Fruit fly (Drosophila melanogaster) whole organism, embryonic: ENCODE measurements around the gene CG9184.
A peak's percentile ranks its signal among the peaks of the same experiment; 100 is the strongest.

ENCODE experiments used
- Awh ChIP-seq: fragments of 200-800 bp; sonication (Bioruptor generic); IDR thresholded peaks from 2 replicates; pipeline ENCODE4, ENCODE4 v1.3.6; 2022; ENCODE audit warnings: missing biosample characterization, missing genetic modification characterization
- CG10321 ChIP-seq: fragments of 200-800 bp; sonication (Bioruptor generic); IDR thresholded peaks from 2 replicates; pipeline ENCODE4 v1.3.6; 2022; ENCODE audit warnings: missing biosample characterization, missing genetic modification characterization
- CG11695 ChIP-seq: fragments of 200-800 bp; sonication (Bioruptor generic); IDR thresholded peaks from 3 replicates; pipeline ENCODE4 v1.3.6; 2022; ENCODE audit warnings: missing biosample characterization, missing genetic modification characterization
- CG12104 ChIP-seq: fragments of 200-800 bp; sonication (Bioruptor generic); optimal IDR thresholded peaks from 3 replicates; lab custom pipeline; 2016; ENCODE audit warnings: missing biosample characterization, missing genetic modification characterization
- CG12299 ChIP-seq: fragments of 200-800 bp; sonication (Bioruptor generic); optimal IDR thresholded peaks from 2 replicates; lab custom pipeline; 2018; ENCODE audit warnings: missing biosample characterization, mild to moderate bottlenecking, missing genetic modification characterization
- CG12942 ChIP-seq: fragments of 200-800 bp; sonication (Bioruptor generic); optimal IDR thresholded peaks from 3 replicates; lab custom pipeline; 2016; ENCODE audit warnings: missing biosample characterization, missing genetic modification characterization
- CG1529 ChIP-seq: fragments of 200-800 bp; sonication (Bioruptor generic); optimal IDR thresholded peaks from 3 replicates; lab custom pipeline; 2018; ENCODE audit warnings: missing biosample characterization, missing genetic modification characterization
- CG15514 ChIP-seq: fragments of 200-800 bp; sonication (Bioruptor generic); optimal IDR thresholded peaks from 3 replicates; lab custom pipeline; 2017; ENCODE audit warnings: missing biosample characterization, missing genetic modification characterization, mild to moderate bottlenecking, moderate library complexity, missing genetic modification reagents
- CG15696 ChIP-seq: fragments of 200-800 bp; sonication (Bioruptor generic); optimal IDR thresholded peaks from 2 replicates; lab custom pipeline; 2019; ENCODE audit warnings: missing biosample characterization, mild to moderate bottlenecking, missing genetic modification characterization, moderate library complexity
- CG1602 ChIP-seq: fragments of 200-800 bp; sonication (Bioruptor generic); optimal IDR thresholded peaks from 3 replicates; lab custom pipeline; 2016; ENCODE audit warnings: missing biosample characterization, missing genetic modification characterization
- CG17385 ChIP-seq: fragments of 200-800 bp; sonication (Bioruptor generic); optimal IDR thresholded peaks from 3 replicates; lab custom pipeline; 2018; ENCODE audit warnings: missing biosample characterization, mild to moderate bottlenecking, missing genetic modification characterization
- CG17568 ChIP-seq: fragments of 200-800 bp; sonication (Bioruptor generic); optimal IDR thresholded peaks from 2 replicates; lab custom pipeline; 2018; ENCODE audit warnings: missing biosample characterization, mild to moderate bottlenecking, missing genetic modification characterization, moderate library complexity
- CG17612 ChIP-seq: fragments of 200-800 bp; sonication (Bioruptor generic); IDR thresholded peaks from 2 replicates; pipeline ENCODE4 v1.3.6; 2022; ENCODE audit warnings: missing biosample characterization, missing genetic modification characterization
- CG18764 ChIP-seq: fragments of 200-800 bp; sonication (Bioruptor generic); optimal IDR thresholded peaks from 3 replicates; lab custom pipeline; 2016; ENCODE audit warnings: missing biosample characterization, missing genetic modification characterization
- CG34376 ChIP-seq: fragments of 200-800 bp; sonication (Bioruptor generic); optimal IDR thresholded peaks from 2 replicates; lab custom pipeline; 2018; ENCODE audit warnings: missing biosample characterization, mild to moderate bottlenecking, missing genetic modification characterization
- CG3847 ChIP-seq: fragments of 200-800 bp; sonication (Bioruptor generic); IDR thresholded peaks from 2 replicates; pipeline ENCODE4 v1.3.6; 2022; ENCODE audit warnings: missing biosample characterization, missing genetic modification characterization
- CG4360 ChIP-seq: fragments of 200-800 bp; sonication (Bioruptor generic); IDR thresholded peaks from 2 replicates; pipeline ENCODE4 v1.3.6; 2022; ENCODE audit warnings: missing biosample characterization, missing genetic modification characterization
- CG7556 ChIP-seq: fragments of 200-800 bp; sonication (Bioruptor generic); optimal IDR thresholded peaks from 2 replicates; lab custom pipeline; 2017; ENCODE audit warnings: missing biosample characterization, mild to moderate bottlenecking, missing genetic modification characterization
- CG8089 ChIP-seq: fragments of 200-800 bp; sonication (Bioruptor generic); optimal IDR thresholded peaks from 3 replicates; lab custom pipeline; 2016; ENCODE audit warnings: missing biosample characterization, missing genetic modification characterization
- CHES-1-like ChIP-seq: fragments of 200-800 bp; sonication (Bioruptor generic); optimal IDR thresholded peaks from 2 replicates; lab custom pipeline; 2016; ENCODE audit warnings: missing biosample characterization, missing genetic modification characterization
- D19B ChIP-seq: fragments of 200-800 bp; sonication (Bioruptor generic); optimal IDR thresholded peaks from 2 replicates; lab custom pipeline; 2017; ENCODE audit warnings: missing biosample characterization, mild to moderate bottlenecking, missing genetic modification characterization
- Dbx ChIP-seq: fragments of 200-800 bp; sonication (Bioruptor generic); IDR thresholded peaks from 3 replicates; pipeline ENCODE4 v1.3.6; 2022; ENCODE audit warnings: missing biosample characterization, missing genetic modification characterization
- Dfd ChIP-seq, 2 experiments: fragments of >200 bp; optimal IDR thresholded peaks; 2 replicates each; lab custom pipeline; 2017; ENCODE audit warnings: missing biosample characterization in 2 of 2, missing genetic modification characterization in 2 of 2
- Dll ChIP-seq: fragments of 200-800 bp; sonication (Bioruptor generic); IDR thresholded peaks from 4 replicates; pipeline ENCODE4 v1.3.6; 2022; ENCODE audit warnings: missing biosample characterization, missing genetic modification characterization; ENCODE audit not compliant: partially characterized antibody
- ERR ChIP-seq: fragments of 200-800 bp; sonication (Bioruptor generic); optimal IDR thresholded peaks from 2 replicates; lab custom pipeline; 2016; ENCODE audit warnings: missing biosample characterization, missing genetic modification characterization
- Fer1 ChIP-seq: fragments of 200-800 bp; sonication (Bioruptor generic); optimal IDR thresholded peaks from 2 replicates; lab custom pipeline; 2017; ENCODE audit warnings: missing biosample characterization, mild to moderate bottlenecking, missing genetic modification characterization
- Fer2 ChIP-seq: fragments of 200-800 bp; sonication (Bioruptor generic); optimal IDR thresholded peaks from 2 replicates; lab custom pipeline; 2018; ENCODE audit warnings: missing biosample characterization, mild to moderate bottlenecking, missing genetic modification characterization, moderate library complexity
- HLH54F ChIP-seq: fragments of 200-800 bp; sonication (Bioruptor generic); optimal IDR thresholded peaks from 3 replicates; lab custom pipeline; 2016; ENCODE audit warnings: missing biosample characterization, missing genetic modification characterization
- Hr51 ChIP-seq, 2 experiments: fragments of 200-800 bp; sonication (Bioruptor generic); optimal IDR thresholded peaks; 2 replicates in 1 of 2; 3 replicates in 1 of 2; lab custom pipeline; 2016 to 2018; ENCODE audit warnings: missing biosample characterization in 2 of 2, missing genetic modification characterization in 2 of 2, mild to moderate bottlenecking in 1 of 2, moderate library complexity in 1 of 2
- Lpt ChIP-seq: fragments of >200 bp; optimal IDR thresholded peaks from 2 replicates; lab custom pipeline; 2018; ENCODE audit warnings: missing biosample characterization, missing genetic modification characterization
- Mrtf ChIP-seq: fragments of 200-800 bp; sonication (Bioruptor generic); IDR thresholded peaks from 3 replicates; pipeline ENCODE4 v1.3.6; 2022; ENCODE audit warnings: missing biosample characterization, missing genetic modification characterization
- Stat92E ChIP-seq, 3 experiments: fragments of >200 bp in 2 of 3; fragments of 200-800 bp in 1 of 3; sonication (Bioruptor generic) in 1 of 3; optimal IDR thresholded peaks; 2 replicates each; lab custom pipeline; 2017 to 2019; ENCODE audit warnings: missing biosample characterization in 3 of 3, missing genetic modification characterization in 3 of 3, mild to moderate bottlenecking in 1 of 3, moderate library complexity in 1 of 3
- chm ChIP-seq: fragments of 200-800 bp; sonication (Bioruptor generic); IDR thresholded peaks from 2 replicates; pipeline ENCODE4 v1.3.6; 2022; ENCODE audit warnings: missing biosample characterization, missing genetic modification characterization
- corto ChIP-seq: fragments of 200-800 bp; sonication (Bioruptor generic); optimal IDR thresholded peaks from 2 replicates; lab custom pipeline; 2016; ENCODE audit warnings: missing biosample characterization, mild to moderate bottlenecking, missing genetic modification characterization, moderate library complexity
- crc ChIP-seq: fragments of 200-800 bp; sonication (Bioruptor generic); optimal IDR thresholded peaks from 2 replicates; lab custom pipeline; 2016; ENCODE audit warnings: missing biosample characterization, missing genetic modification characterization
- dati ChIP-seq: fragments of 200-800 bp; sonication (Bioruptor generic); IDR thresholded peaks from 2 replicates; pipeline ENCODE4 v1.3.6; 2022; ENCODE audit warnings: missing biosample characterization, missing genetic modification characterization
- fru ChIP-seq: fragments of >200 bp; optimal IDR thresholded peaks from 2 replicates; lab custom pipeline; 2017
- gce ChIP-seq: fragments of 200-800 bp; sonication (Bioruptor generic); IDR thresholded peaks from 3 replicates; pipeline ENCODE4 v1.3.6; 2022; ENCODE audit warnings: missing biosample characterization, missing genetic modification characterization
- grn ChIP-seq: fragments of 200-800 bp; sonication (Bioruptor generic); optimal IDR thresholded peaks from 3 replicates; lab custom pipeline; 2017; ENCODE audit warnings: missing biosample characterization, missing genetic modification characterization
- hth ChIP-seq: fragments of >200 bp; optimal IDR thresholded peaks from 2 replicates; lab custom pipeline; 2017; ENCODE audit warnings: inconsistent platforms
- lbe ChIP-seq: fragments of 200-800 bp; sonication (Bioruptor generic); optimal IDR thresholded peaks from 2 replicates; lab custom pipeline; 2016; ENCODE audit warnings: missing biosample characterization, mild to moderate bottlenecking, missing genetic modification characterization
- mirr ChIP-seq: fragments of 200-800 bp; sonication (Bioruptor generic); optimal IDR thresholded peaks from 3 replicates; lab custom pipeline; 2018; ENCODE audit warnings: missing biosample characterization, mild to moderate bottlenecking, missing genetic modification characterization
- nerfin-2 ChIP-seq: fragments of 200-800 bp; sonication (Bioruptor generic); IDR thresholded peaks from 2 replicates; pipeline ENCODE4 v1.3.6; 2022; ENCODE audit warnings: missing biosample characterization, missing genetic modification characterization; ENCODE audit not compliant: partially characterized antibody
- odd ChIP-seq: fragments of 200-800 bp; sonication (Bioruptor generic); optimal IDR thresholded peaks from 2 replicates; lab custom pipeline; 2017; ENCODE audit warnings: missing biosample characterization, mild to moderate bottlenecking, missing genetic modification characterization
- p53 ChIP-seq: fragments of 200-800 bp; sonication (Bioruptor generic); optimal IDR thresholded peaks from 2 replicates; lab custom pipeline; 2016; ENCODE audit warnings: missing biosample characterization, missing genetic modification characterization
- phol ChIP-seq: fragments of 200-800 bp; sonication (Bioruptor generic); optimal IDR thresholded peaks from 3 replicates; lab custom pipeline; 2018; ENCODE audit warnings: missing biosample characterization, mild to moderate bottlenecking, missing genetic modification characterization, moderate library complexity
- pnt ChIP-seq: fragments of 200-800 bp; sonication (Bioruptor generic); optimal IDR thresholded peaks from 3 replicates; lab custom pipeline; 2016; ENCODE audit warnings: missing biosample characterization, missing genetic modification characterization
- prd ChIP-seq, 3 experiments: fragments of >200 bp in 2 of 3; fragments of 200-800 bp in 1 of 3; sonication (Bioruptor generic) in 1 of 3; optimal IDR thresholded peaks in 2 of 3; IDR thresholded peaks in 1 of 3; 2 replicates in 2 of 3; 3 replicates in 1 of 3; pipeline versions ENCODE4 v1.3.6 to Lab custom; 2017 to 2022; ENCODE audit warnings: missing biosample characterization in 1 of 3, missing genetic modification characterization in 1 of 3
- sqz ChIP-seq: fragments of 200-800 bp; sonication (Bioruptor generic); optimal IDR thresholded peaks from 3 replicates; lab custom pipeline; 2018; ENCODE audit warnings: missing biosample characterization, mild to moderate bottlenecking, missing genetic modification characterization
- tgo ChIP-seq: fragments of 200-800 bp; sonication (Bioruptor generic); IDR thresholded peaks from 3 replicates; pipeline ENCODE4 v1.3.6; 2022; ENCODE audit warnings: missing biosample characterization, missing genetic modification characterization
- yki ChIP-seq: fragments of >200 bp; optimal IDR thresholded peaks from 3 replicates; lab custom pipeline; 2018

Gene CG9184

DNA sequence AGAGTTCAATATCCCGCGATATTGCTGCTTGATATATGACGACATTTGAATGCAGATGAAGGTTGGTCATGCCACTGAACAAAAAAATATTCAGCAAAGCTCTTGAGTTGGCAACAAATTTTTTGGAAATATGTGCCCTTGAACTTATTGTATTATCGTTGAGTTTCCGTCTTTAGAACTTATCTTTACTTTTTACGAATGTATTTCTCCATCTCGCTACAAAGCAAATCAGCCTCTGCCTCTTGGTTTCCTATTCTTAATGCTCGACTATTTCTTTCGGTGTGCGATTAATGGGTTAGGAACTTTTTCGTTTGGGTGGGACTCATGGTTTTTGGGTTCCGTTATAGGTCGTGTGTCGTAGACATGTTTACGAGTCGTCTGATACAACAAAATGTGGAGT lies 530 bp upstream of the CG9184 start (continued):
- TF ChIP-seq p53 (peak; percentile 4), phol (tag; lab: Kevin White, UChicago) (peak; percentile 78), CHES-1-like (GFP tag; lab: Kevin White, UChicago) (peak; percentile 63), gce (GFP tag; lab: Robert Waterston, UW) (peak; percentile 23; the same call in 1 of the 3 replicates), CG4360 (GFP tag; lab: Robert Waterston, UW) (0 out of 2 replicates have a peak, but pooled peaks have one; percentile 4), ERR (GFP tag; lab: Kevin White, UChicago) (peak; percentile 42), yki (lab: Kevin White, UChicago) (no peak), Fer2 (tag; lab: Kevin White, UChicago) (no peak), mirr (GFP tag; lab: Kevin White, UChicago) (no peak), CG1602 (GFP tag; lab: Kevin White, UChicago) (peak; percentile 68), CG15696 (tag; lab: Kevin White, UChicago) (peak; percentile 8), CG11695 (GFP tag; lab: Robert Waterston, UW) (0 out of 3 replicates have a peak, but pooled peaks have one; percentile 51), CG17385 (peak; percentile 73), odd (peak; percentile 63), Fer1 (no peak), Lpt (GFP tag; lab: Kevin White, UChicago) (no peak), CG3847 (GFP tag; lab: Robert Waterston, UW) (peak; percentile 52), nerfin-2 (no peak), Mrtf (GFP tag; lab: Robert Waterston, UW) (no peak), CG12942 (GFP tag; lab: Kevin White, UChicago) (peak; percentile 6), CG10321 (GFP tag; lab: Robert Waterston, UW) (no peak), HLH54F (GFP tag; lab: Kevin White, UChicago) (peak; percentile 51), CG7556 (peak; percentile 57), lbe (no peak), dati (GFP tag; lab: Robert Waterston, UW) (no peak), corto (GFP tag; lab: Kevin White, UChicago) (no peak), Hr51 (GFP tag; optimal IDR thresholded peaks at IDR 0.05; lab: Kevin White, UChicago) (peak in 1 of 2 experiments; percentile 59), CG12299 (tag; lab: Kevin White, UChicago) (no peak), fru (lab: Kevin White, UChicago) (no peak), CG17568 (GFP tag; lab: Kevin White, UChicago) (peak; percentile 66), CG12104 (GFP tag; lab: Kevin White, UChicago) (peak; percentile 9), prd (optimal IDR thresholded peaks at IDR 0.05; lab: Kevin White, UChicago) (no peak), prd (GFP tag; IDR thresholded peaks at IDR 0.05; lab: Robert Waterston, UW) (peak; percentile 63; the same call in 2 of the 3 replicates), Stat92E (GFP tag; optimal IDR thresholded peaks at IDR 0.05; lab: Kevin White, UChicago) (peak in 1 of 3 experiments; percentile 69), Awh (GFP tag; lab: Robert Waterston, UW) (no peak), sqz (GFP tag; lab: Kevin White, UChicago) (peak; percentile 51), CG15514 (GFP tag; lab: Kevin White, UChicago) (no peak), hth (lab: Kevin White, UChicago) (no peak), CG18764 (peak; percentile 50), grn (GFP tag; lab: Kevin White, UChicago) (peak; percentile 4), pnt (GFP tag; lab: Kevin White, UChicago) (peak; percentile 64), chm (GFP tag; lab: Robert Waterston, UW) (peak; percentile 54; the same call in 1 of the 2 replicates), tgo (GFP tag; lab: Robert Waterston, UW) (peak; percentile 27; the same call in 1 of the 3 replicates), CG17612 (GFP tag; lab: Robert Waterston, UW) (no peak), Dfd (GFP tag; optimal IDR thresholded peaks at IDR 0.05; lab: Kevin White, UChicago) (no peak), Dbx (no peak), crc (GFP tag; lab: Kevin White, UChicago) (peak; percentile 38), D19B (GFP tag; lab: Kevin White, UChicago) (no peak), CG34376 (GFP tag; lab: Kevin White, UChicago) (no peak), CG1529 (GFP tag; lab: Kevin White, UChicago) (peak; percentile 74), Dll (GFP tag; lab: Robert Waterston, UW) (no peak), CG8089 (GFP tag; lab: Kevin White, UChicago) (peak; percentile 75)
